Worm (Caenorhabditis elegans) whole organism, late embryonic: ENCODE data around the gene clec-156.

Experiments
- C08G9.2 ChIP-seq: sonication (generic microtip); optimal IDR thresholded peaks from 2 replicates; lab custom pipeline; 2016; ENCODE audit warnings: mild to moderate bottlenecking, missing genetic modification characterization, moderate library complexity, missing compliant biosample characterization
- C38D4.7 ChIP-seq: fragments of 200-800 bp; sonication (Bioruptor generic); optimal IDR thresholded peaks from 2 replicates; lab custom pipeline; 2018; ENCODE audit warnings: mild to moderate bottlenecking, missing genetic modification characterization, moderate library complexity, missing compliant biosample characterization
- K09A11.1 ChIP-seq: sonication (generic microtip); optimal IDR thresholded peaks from 2 replicates; lab custom pipeline; 2017; ENCODE audit warnings: antibody characterized with exemption, mild to moderate bottlenecking, missing genetic modification characterization, missing compliant biosample characterization; ENCODE audit not compliant: insufficient read depth
- T23F11.4 ChIP-seq: fragments of 200-800 bp; sonication (Bioruptor generic); optimal IDR thresholded peaks from 2 replicates; lab custom pipeline; 2018; ENCODE audit warnings: mild to moderate bottlenecking, missing genetic modification characterization, missing compliant biosample characterization
- ahr-1 ChIP-seq: sonication (generic microtip); optimal IDR thresholded peaks from 2 replicates; lab custom pipeline; 2016; ENCODE audit warnings: missing genetic modification characterization, missing compliant biosample characterization
- ama-1 ChIP-seq: fragments of 150-350 bp; optimal IDR thresholded peaks from 2 replicates; lab custom pipeline; 2014
- ceh-14 ChIP-seq: sonication (generic microtip); optimal IDR thresholded peaks from 2 replicates; lab custom pipeline; 2016; ENCODE audit warnings: missing genotype, missing genetic modification characterization, missing compliant biosample characterization
- ceh-18 ChIP-seq: sonication (generic microtip); optimal IDR thresholded peaks from 2 replicates; lab custom pipeline; 2016; ENCODE audit warnings: missing genetic modification characterization, missing compliant biosample characterization
- ceh-24 ChIP-seq: sonication (generic microtip); optimal IDR thresholded peaks from 2 replicates; lab custom pipeline; 2016; ENCODE audit warnings: mild to moderate bottlenecking, missing genetic modification characterization, missing compliant biosample characterization
- ceh-48 ChIP-seq: sonication (generic microtip); optimal IDR thresholded peaks from 2 replicates; lab custom pipeline; 2016; ENCODE audit warnings: missing genetic modification characterization, inconsistent platforms, missing compliant biosample characterization
- che-1 ChIP-seq: sonication (generic microtip); optimal IDR thresholded peaks from 2 replicates; lab custom pipeline; 2016; ENCODE audit warnings: mild to moderate bottlenecking, missing genetic modification characterization, missing compliant biosample characterization
- elt-2 ChIP-seq: sonication (generic microtip); optimal IDR thresholded peaks from 2 replicates; lab custom pipeline; 2016; ENCODE audit warnings: missing genetic modification reagents, missing genetic modification characterization, missing compliant biosample characterization
- ets-4 ChIP-seq: sonication (generic microtip); optimal IDR thresholded peaks from 2 replicates; lab custom pipeline; 2016; ENCODE audit warnings: missing genetic modification characterization, missing compliant biosample characterization
- eyg-1 ChIP-seq: sonication (generic microtip); optimal IDR thresholded peaks from 2 replicates; lab custom pipeline; 2016; ENCODE audit warnings: missing genotype, missing genetic modification characterization, missing compliant biosample characterization
- fax-1 ChIP-seq: sonication (generic microtip); optimal IDR thresholded peaks from 2 replicates; lab custom pipeline; 2016; ENCODE audit warnings: missing genotype, missing genetic modification characterization, missing compliant biosample characterization
- fkh-10 ChIP-seq: fragments of 150-350 bp; optimal IDR thresholded peaks from 2 replicates; lab custom pipeline; 2014; ENCODE audit warnings: missing biosample characterization, missing genetic modification reagents, missing genetic modification characterization
- gmeb-2 ChIP-seq: sonication (generic microtip); optimal IDR thresholded peaks from 2 replicates; lab custom pipeline; 2016; ENCODE audit warnings: missing genetic modification characterization, inconsistent platforms, missing compliant biosample characterization
- hlh-6 ChIP-seq: sonication (generic microtip); optimal IDR thresholded peaks from 2 replicates; lab custom pipeline; 2016; ENCODE audit warnings: missing genotype, missing genetic modification characterization, missing compliant biosample characterization
- hlh-8 ChIP-seq: sonication (generic microtip); optimal IDR thresholded peaks from 2 replicates; lab custom pipeline; 2016; ENCODE audit warnings: missing genotype, missing genetic modification characterization, missing compliant biosample characterization
- mec-3 ChIP-seq: sonication (generic microtip); optimal IDR thresholded peaks from 2 replicates; lab custom pipeline; 2016; ENCODE audit warnings: borderline replicate concordance, missing genetic modification characterization, missing compliant biosample characterization
- nfya-1 ChIP-seq: sonication (generic microtip); optimal IDR thresholded peaks from 2 replicates; lab custom pipeline; 2017; ENCODE audit warnings: missing genetic modification characterization, mild to moderate bottlenecking, missing compliant biosample characterization, antibody characterized with exemption, moderate library complexity
- nhr-232 ChIP-seq: sonication (generic microtip); optimal IDR thresholded peaks from 2 replicates; lab custom pipeline; 2016; ENCODE audit warnings: missing genetic modification characterization, missing compliant biosample characterization
- pag-3 ChIP-seq: sonication (generic microtip); optimal IDR thresholded peaks from 2 replicates; lab custom pipeline; 2016; ENCODE audit warnings: missing compliant biosample characterization, missing genetic modification characterization, borderline replicate concordance
- pat-9 ChIP-seq: fragments of 200-800 bp; sonication (Bioruptor generic); optimal IDR thresholded peaks from 2 replicates; lab custom pipeline; 2018; ENCODE audit warnings: mild to moderate bottlenecking, missing genetic modification characterization, moderate library complexity, missing compliant biosample characterization
- pha-4 ChIP-seq: fragments of 150-350 bp; optimal IDR thresholded peaks from 2 replicates; lab custom pipeline; 2018; ENCODE audit warnings: missing biosample characterization, missing genetic modification reagents, missing genetic modification characterization
- pqm-1 ChIP-seq: sonication (generic microtip); optimal IDR thresholded peaks from 2 replicates; lab custom pipeline; 2016; ENCODE audit warnings: missing genetic modification characterization, missing compliant biosample characterization
- pros-1 ChIP-seq: fragments of 150-350 bp; optimal IDR thresholded peaks from 2 replicates; lab custom pipeline; 2014; ENCODE audit warnings: missing biosample characterization, missing genetic modification reagents, missing genetic modification characterization
- rnt-1 ChIP-seq: sonication (generic microtip); optimal IDR thresholded peaks from 2 replicates; lab custom pipeline; 2016; ENCODE audit warnings: missing genetic modification characterization, missing compliant biosample characterization
- sox-2 ChIP-seq: fragments of 200-800 bp; sonication (Bioruptor generic); IDR thresholded peaks from 2 replicates; pipeline ENCODE4 v1.3.6; 2022; ENCODE audit warnings: missing genetic modification reagents, missing genetic modification characterization, missing compliant biosample characterization
- sox-4 ChIP-seq: sonication (generic microtip); optimal IDR thresholded peaks from 2 replicates; lab custom pipeline; 2017; ENCODE audit warnings: mild to moderate bottlenecking, missing genetic modification characterization, inconsistent platforms, missing compliant biosample characterization
- tbx-7 ChIP-seq: sonication (generic microtip); optimal IDR thresholded peaks from 2 replicates; lab custom pipeline; 2016; ENCODE audit warnings: missing genotype, missing genetic modification characterization, missing compliant biosample characterization
- ttx-3 ChIP-seq: sonication (generic microtip); optimal IDR thresholded peaks from 2 replicates; lab custom pipeline; 2016; ENCODE audit warnings: missing genetic modification reagents, missing genetic modification characterization, missing compliant biosample characterization
- unc-3 ChIP-seq, 2 experiments: fragments of 200-800 bp in 1 of 2; sonication (Bioruptor generic) in 1 of 2; sonication (generic microtip) in 1 of 2; conservative IDR thresholded peaks in 1 of 2; optimal IDR thresholded peaks in 1 of 2; 2 replicates each; pipeline versions ENCODE4 v1.3.6 to Lab custom; 2016 to 2022; ENCODE audit warnings: missing compliant biosample characterization in 2 of 2, missing genetic modification characterization in 2 of 2, missing genetic modification reagents in 1 of 2
- unc-55 ChIP-seq: sonication (generic microtip); optimal IDR thresholded peaks from 2 replicates; lab custom pipeline; 2017; ENCODE audit warnings: missing biosample characterization, missing genetic modification reagents, missing genetic modification characterization
- unc-86 ChIP-seq: sonication (generic microtip); optimal IDR thresholded peaks from 2 replicates; lab custom pipeline; 2016; ENCODE audit warnings: missing genetic modification characterization, missing compliant biosample characterization
- zip-5 ChIP-seq: sonication (generic microtip); optimal IDR thresholded peaks from 2 replicates; lab custom pipeline; 2016; ENCODE audit warnings: missing genetic modification characterization, missing compliant biosample characterization
- ztf-16 ChIP-seq: sonication (generic microtip); optimal IDR thresholded peaks from 2 replicates; lab custom pipeline; 2017; ENCODE audit warnings: missing genetic modification characterization, missing compliant biosample characterization

The clec-156 gene

ce11 chrIII:4842173-4842572 is at the start of gene clec-156:
TSS of gene clec-156 (minus strand) at chrIII:4842273.
- TF ChIP-seq T23F11.4 (GFP tag; lab: Kevin White, UChicago): no peak
- TF ChIP-seq unc-86 (tag; lab: Kevin White, UChicago): no peak
- TF ChIP-seq ceh-24 (tag; lab: Kevin White, UChicago): no peak
- no peak for TF ChIP-seq ttx-3 (tag; lab: Kevin White, UChicago)
- no peak for TF ChIP-seq tbx-7
- TF ChIP-seq gmeb-2 (tag; lab: Kevin White, UChicago): no peak
- no peak for TF ChIP-seq pat-9 (tag; lab: Kevin White, UChicago)

DNA sequence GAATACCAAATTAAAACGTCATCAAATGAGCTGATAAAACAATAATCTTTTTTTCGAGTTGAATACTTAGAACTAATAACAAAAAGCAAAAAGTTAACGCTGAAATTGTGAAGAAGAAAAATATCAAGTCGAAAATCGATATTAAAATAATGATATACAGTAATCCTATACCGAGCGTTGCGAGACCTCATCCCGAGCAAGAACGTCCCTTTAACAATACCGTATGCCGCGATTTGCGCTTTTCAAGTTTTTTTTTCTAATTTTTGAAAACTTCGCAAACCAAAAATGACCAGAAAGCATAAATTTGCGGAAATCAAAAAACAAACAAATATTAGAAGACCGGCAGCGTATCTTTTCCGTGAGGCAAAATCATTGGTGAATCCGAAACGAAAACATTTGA is 48.9 kb upstream of the clec-156 start, which contains the start of gene F26F4.5:
Gene F26F4.5, minus strand, starts transcription at position 256 of the 400 bp plus-strand sequence.
- TF ChIP-seq rnt-1 (tag; lab: Kevin White, UChicago): no peak
- TF ChIP-seq fkh-10 (GFP tag; lab: Kevin White, UChicago): no peak
- no peak for TF ChIP-seq nhr-232 (tag; lab: Kevin White, UChicago)
- no peak for TF ChIP-seq pag-3 (tag; lab: Kevin White, UChicago)
- TF ChIP-seq eyg-1 (tag; lab: Kevin White, UChicago): no peak
- no peak for TF ChIP-seq pat-9 (tag; lab: Kevin White, UChicago)
- no peak for TF ChIP-seq sox-2 (GFP tag; lab: Robert Waterston, UW)
- TF ChIP-seq elt-2 (tag; lab: Kevin White, UChicago): no peak
- no peak for TF ChIP-seq hlh-8 (tag; lab: Kevin White, UChicago)
- TF ChIP-seq ceh-18: no peak
- TF ChIP-seq mec-3: no peak
- no peak for TF ChIP-seq C38D4.7 (GFP tag; lab: Kevin White, UChicago)
- TF ChIP-seq unc-3 (GFP tag; conservative IDR thresholded peaks at IDR 0.05; lab: Robert Waterston, UW): no peak
- TF ChIP-seq unc-3 (tag; optimal IDR thresholded peaks at IDR 0.05; lab: Kevin White, UChicago): no peak
- TF ChIP-seq nfya-1 (tag; lab: Kevin White, UChicago): no peak
- TF ChIP-seq fax-1 (tag; lab: Kevin White, UChicago): no peak
- no peak for TF ChIP-seq che-1

DNA sequence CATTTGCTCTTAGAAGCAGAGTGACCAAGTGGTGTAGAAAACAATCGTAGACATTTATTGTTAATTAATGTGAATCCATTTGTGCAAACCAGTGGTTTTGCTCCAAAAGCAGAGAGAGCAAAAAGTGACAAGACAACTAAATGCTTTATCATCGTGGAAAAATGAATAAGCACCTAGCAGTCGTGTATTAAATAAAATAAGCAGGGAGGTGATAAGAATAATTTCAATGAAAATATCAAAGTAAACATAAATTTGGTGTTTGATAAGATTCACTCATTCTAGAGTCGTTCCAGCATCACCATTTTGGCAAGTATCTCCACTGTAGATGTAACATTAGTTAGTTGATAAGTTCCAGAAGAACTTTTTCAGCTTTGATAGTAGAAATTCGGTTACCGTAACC is 45.2 kb upstream of the clec-156 start, which contains the start of gene clec-6:
Gene clec-6, minus strand, starts transcription at position 154 of the 400 bp plus-strand sequence.
- TF ChIP-seq pros-1 (tag; lab: Kevin White, UChicago): no peak
- TF ChIP-seq K09A11.1 (tag; lab: Kevin White, UChicago): no peak
- no peak for TF ChIP-seq fax-1 (tag; lab: Kevin White, UChicago)
- no peak for TF ChIP-seq zip-5
- no peak for TF ChIP-seq pha-4 (tag; lab: Kevin White, UChicago)
- TF ChIP-seq pqm-1 (tag; lab: Kevin White, UChicago): no peak
- no peak for TF ChIP-seq ztf-16 (tag; lab: Kevin White, UChicago)
- TF ChIP-seq ceh-14 (tag; lab: Kevin White, UChicago): no peak
- TF ChIP-seq hlh-8 (tag; lab: Kevin White, UChicago): no peak
- TF ChIP-seq tbx-7: no peak
- TF ChIP-seq ceh-48: no peak
- no peak for TF ChIP-seq ama-1
- TF ChIP-seq C08G9.2 (tag; lab: Kevin White, UChicago): no peak
- TF ChIP-seq hlh-6 (tag; lab: Kevin White, UChicago): no peak
- no peak for TF ChIP-seq ets-4 (tag; lab: Kevin White, UChicago)
- no peak for TF ChIP-seq unc-55
- TF ChIP-seq, all 69 proteins: peak for 0

- no peak for TF ChIP-seq sox-4 (tag; lab: Kevin White, UChicago)
- TF ChIP-seq fax-1 (tag; lab: Kevin White, UChicago): no peak
- no peak for TF ChIP-seq sox-2 (GFP tag; lab: Robert Waterston, UW)
- TF ChIP-seq ahr-1 (tag; lab: Kevin White, UChicago): no peak
- TF ChIP-seq mec-3: no peak
These were observed 41.4 kb upstream of the clec-156 start, which contains the start of gene clec-5 for ce11 chrIII:4883429-4883828. TSS of gene clec-5 (minus strand) at chrIII:4883606.
